Fruit fly (Drosophila melanogaster) whole organism, embryonic: ENCODE data around the gene Osi20.

Experiments used
- Blimp-1 ChIP-seq: fragments of 200-800 bp; sonication (Bioruptor generic); optimal IDR thresholded peaks from 3 replicates; lab custom pipeline; 2018; ENCODE audit warnings: missing biosample characterization, missing genetic modification characterization, mild to moderate bottlenecking, moderate library complexity, missing genetic modification reagents
- CG11085 ChIP-seq: fragments of 200-800 bp; sonication (Bioruptor generic); IDR thresholded peaks from 2 replicates; pipeline ENCODE4 v1.3.6; 2022; ENCODE audit warnings: missing biosample characterization, missing genetic modification characterization
- CG1602 ChIP-seq: fragments of 200-800 bp; sonication (Bioruptor generic); optimal IDR thresholded peaks from 3 replicates; lab custom pipeline; 2016; ENCODE audit warnings: missing biosample characterization, missing genetic modification characterization
- CG16815 ChIP-seq: fragments of 200-800 bp; sonication (Bioruptor generic); optimal IDR thresholded peaks from 3 replicates; lab custom pipeline; 2017; ENCODE audit warnings: missing biosample characterization, mild to moderate bottlenecking, missing genetic modification characterization
- CG17568 ChIP-seq: fragments of 200-800 bp; sonication (Bioruptor generic); optimal IDR thresholded peaks from 2 replicates; lab custom pipeline; 2018; ENCODE audit warnings: missing biosample characterization, mild to moderate bottlenecking, missing genetic modification characterization, moderate library complexity
- CG17612 ChIP-seq: fragments of 200-800 bp; sonication (Bioruptor generic); IDR thresholded peaks from 2 replicates; pipeline ENCODE4 v1.3.6; 2022; ENCODE audit warnings: missing biosample characterization, missing genetic modification characterization
- CG2129 ChIP-seq: fragments of 200-800 bp; sonication (Bioruptor generic); IDR thresholded peaks from 2 replicates; pipeline ENCODE4 v1.3.6; 2022; ENCODE audit warnings: missing biosample characterization, missing genetic modification characterization; ENCODE audit not compliant: partially characterized antibody
- CG2202 ChIP-seq: fragments of 200-800 bp; sonication (Bioruptor generic); optimal IDR thresholded peaks from 2 replicates; lab custom pipeline; 2018; ENCODE audit warnings: missing biosample characterization, mild to moderate bottlenecking, missing genetic modification characterization
- CG30431 ChIP-seq: fragments of 200-800 bp; sonication (Bioruptor generic); optimal IDR thresholded peaks from 2 replicates; lab custom pipeline; 2017; ENCODE audit warnings: missing biosample characterization, missing genetic modification characterization
- CG34224 ChIP-seq: fragments of 200-800 bp; sonication (Bioruptor generic); IDR thresholded peaks from 3 replicates; pipeline ENCODE4 v1.3.6; 2022; ENCODE audit warnings: missing biosample characterization, missing genetic modification characterization; ENCODE audit not compliant: partially characterized antibody
- CG3726 ChIP-seq: fragments of 200-800 bp; sonication (Bioruptor generic); IDR thresholded peaks from 3 replicates; pipeline ENCODE4, ENCODE4 v1.3.6; 2022; ENCODE audit warnings: missing biosample characterization, missing genetic modification characterization
- CG3838 ChIP-seq: fragments of 200-800 bp; sonication (Bioruptor generic); optimal IDR thresholded peaks from 3 replicates; lab custom pipeline; 2016; ENCODE audit warnings: missing biosample characterization, missing genetic modification characterization
- CG4360 ChIP-seq: fragments of 200-800 bp; sonication (Bioruptor generic); IDR thresholded peaks from 2 replicates; pipeline ENCODE4 v1.3.6; 2022; ENCODE audit warnings: missing biosample characterization, missing genetic modification characterization
- CG43689 ChIP-seq: fragments of 200-800 bp; sonication (Bioruptor generic); IDR thresholded peaks from 2 replicates; pipeline ENCODE4 v1.3.6; 2022; ENCODE audit warnings: missing biosample characterization, missing genetic modification characterization
- CG7928 ChIP-seq: fragments of 200-800 bp; sonication (Bioruptor generic); optimal IDR thresholded peaks from 2 replicates; lab custom pipeline; 2017; ENCODE audit warnings: missing biosample characterization, mild to moderate bottlenecking, missing genetic modification characterization
- Camta ChIP-seq: fragments of 200-800 bp; sonication (Bioruptor generic); optimal IDR thresholded peaks from 2 replicates; lab custom pipeline; 2016; ENCODE audit warnings: missing biosample characterization, missing genetic modification characterization
- CoRest ChIP-seq: fragments of 200-800 bp; sonication (Bioruptor generic); optimal IDR thresholded peaks from 3 replicates; lab custom pipeline; 2018; ENCODE audit warnings: missing biosample characterization, mild to moderate bottlenecking, missing genetic modification characterization, moderate library complexity
- ERR ChIP-seq: fragments of 200-800 bp; sonication (Bioruptor generic); optimal IDR thresholded peaks from 2 replicates; lab custom pipeline; 2016; ENCODE audit warnings: missing biosample characterization, missing genetic modification characterization
- MESR4 ChIP-seq: fragments of 200-800 bp; sonication (Bioruptor generic); optimal IDR thresholded peaks from 2 replicates; lab custom pipeline; 2018; ENCODE audit warnings: missing biosample characterization, mild to moderate bottlenecking, missing genetic modification characterization, moderate library complexity
- Meics ChIP-seq: fragments of 200-800 bp; sonication (Bioruptor generic); optimal IDR thresholded peaks from 2 replicates; lab custom pipeline; 2017; ENCODE audit warnings: missing biosample characterization, mild to moderate bottlenecking, missing genetic modification characterization
- Mes4 ChIP-seq: fragments of 200-800 bp; sonication (Bioruptor generic); optimal IDR thresholded peaks from 2 replicates; lab custom pipeline; 2016; ENCODE audit warnings: missing biosample characterization, missing genetic modification characterization
- NC2α ChIP-seq: fragments of 200-800 bp; sonication (Bioruptor generic); optimal IDR thresholded peaks from 2 replicates; lab custom pipeline; 2016; ENCODE audit warnings: missing biosample characterization, missing genetic modification characterization
- Nf-YA ChIP-seq: fragments of 200-800 bp; sonication (Bioruptor generic); IDR thresholded peaks from 2 replicates; pipeline ENCODE4 v1.3.6; 2022; ENCODE audit warnings: missing biosample characterization, missing genetic modification characterization
- Opbp ChIP-seq: fragments of 200-800 bp; sonication (Bioruptor generic); IDR thresholded peaks from 3 replicates; pipeline ENCODE4 v1.3.6; 2022; ENCODE audit warnings: missing biosample characterization, missing genetic modification characterization; ENCODE audit not compliant: partially characterized antibody
- Optix ChIP-seq: fragments of 200-800 bp; sonication (Bioruptor generic); IDR thresholded peaks from 3 replicates; pipeline ENCODE4 v1.3.6; 2022; ENCODE audit warnings: missing biosample characterization, missing genetic modification characterization
- Poxn ChIP-seq: fragments of 200-800 bp; sonication (Bioruptor generic); IDR thresholded peaks from 2 replicates; pipeline ENCODE4 v1.3.6; 2022; ENCODE audit warnings: missing biosample characterization, missing genetic modification characterization
- Taf1 ChIP-seq: fragments of 200-800 bp; sonication (Bioruptor generic); IDR thresholded peaks from 2 replicates; pipeline ENCODE4 v1.3.6; 2022; ENCODE audit warnings: missing biosample characterization, missing genetic modification characterization
- Usf ChIP-seq: fragments of 200-800 bp; sonication (Bioruptor generic); optimal IDR thresholded peaks from 2 replicates; lab custom pipeline; 2017; ENCODE audit warnings: missing genotype, missing biosample characterization, missing genetic modification characterization
- Xbp1 ChIP-seq: fragments of 200-800 bp; sonication (Bioruptor generic); optimal IDR thresholded peaks from 3 replicates; lab custom pipeline; 2016; ENCODE audit warnings: missing biosample characterization, mild to moderate bottlenecking, missing genetic modification characterization
- bcd ChIP-seq: fragments of 200-800 bp; sonication (Bioruptor generic); optimal IDR thresholded peaks from 2 replicates; lab custom pipeline; 2017; ENCODE audit warnings: missing biosample characterization, mild to moderate bottlenecking, missing genetic modification characterization
- chn ChIP-seq: fragments of 200-800 bp; sonication (Bioruptor generic); optimal IDR thresholded peaks from 2 replicates; lab custom pipeline; 2016; ENCODE audit warnings: missing biosample characterization, missing genetic modification characterization
- esg ChIP-seq: fragments of 200-800 bp; sonication (Bioruptor generic); conservative IDR thresholded peaks from 2 replicates; pipeline ENCODE4 v1.3.6; 2022; ENCODE audit warnings: missing biosample characterization, missing genetic modification characterization
- exex ChIP-seq: fragments of 200-800 bp; sonication (Bioruptor generic); optimal IDR thresholded peaks from 4 replicates; lab custom pipeline; 2018; ENCODE audit warnings: missing biosample characterization, mild to moderate bottlenecking, missing genetic modification characterization, moderate library complexity
- fd64A ChIP-seq: fragments of 200-800 bp; sonication (Bioruptor generic); optimal IDR thresholded peaks from 3 replicates; lab custom pipeline; 2018; ENCODE audit warnings: missing biosample characterization, mild to moderate bottlenecking, missing genetic modification characterization
- fu2 ChIP-seq: fragments of 200-800 bp; sonication (Bioruptor generic); optimal IDR thresholded peaks from 2 replicates; lab custom pipeline; 2016; ENCODE audit warnings: missing biosample characterization, missing genetic modification characterization
- grn ChIP-seq: fragments of 200-800 bp; sonication (Bioruptor generic); optimal IDR thresholded peaks from 3 replicates; lab custom pipeline; 2017; ENCODE audit warnings: missing biosample characterization, missing genetic modification characterization
- gsb-n ChIP-seq: fragments of 200-800 bp; sonication (Bioruptor generic); optimal IDR thresholded peaks from 3 replicates; lab custom pipeline; 2018; ENCODE audit warnings: missing biosample characterization, mild to moderate bottlenecking, missing genetic modification characterization
- lbe ChIP-seq: fragments of 200-800 bp; sonication (Bioruptor generic); optimal IDR thresholded peaks from 2 replicates; lab custom pipeline; 2016; ENCODE audit warnings: missing biosample characterization, mild to moderate bottlenecking, missing genetic modification characterization
- lmd ChIP-seq: fragments of 200-800 bp; sonication (Bioruptor generic); IDR thresholded peaks from 2 replicates; pipeline ENCODE4 v1.3.6; 2022; ENCODE audit warnings: missing biosample characterization, missing genetic modification characterization
- nerfin-1 ChIP-seq: fragments of 200-800 bp; sonication (Bioruptor generic); optimal IDR thresholded peaks from 3 replicates; lab custom pipeline; 2019; ENCODE audit warnings: missing biosample characterization, mild to moderate bottlenecking, missing genetic modification characterization, moderate library complexity
- nerfin-2 ChIP-seq: fragments of 200-800 bp; sonication (Bioruptor generic); IDR thresholded peaks from 2 replicates; pipeline ENCODE4 v1.3.6; 2022; ENCODE audit warnings: missing biosample characterization, missing genetic modification characterization; ENCODE audit not compliant: partially characterized antibody
- odd ChIP-seq: fragments of 200-800 bp; sonication (Bioruptor generic); optimal IDR thresholded peaks from 2 replicates; lab custom pipeline; 2017; ENCODE audit warnings: missing biosample characterization, mild to moderate bottlenecking, missing genetic modification characterization
- onecut ChIP-seq: fragments of 200-800 bp; sonication (Bioruptor generic); IDR thresholded peaks from 2 replicates; pipeline ENCODE4 v1.3.6; 2022; ENCODE audit warnings: missing biosample characterization, missing genetic modification characterization
- pros ChIP-seq: fragments of 200-800 bp; sonication (Bioruptor generic); optimal IDR thresholded peaks from 3 replicates; lab custom pipeline; 2019; ENCODE audit warnings: missing biosample characterization, mild to moderate bottlenecking, missing genetic modification characterization, moderate library complexity
- salm ChIP-seq: fragments of 200-800 bp; sonication (Bioruptor generic); optimal IDR thresholded peaks from 2 replicates; lab custom pipeline; 2018; ENCODE audit warnings: missing biosample characterization, mild to moderate bottlenecking, missing genetic modification characterization
- schlank ChIP-seq: fragments of 200-800 bp; sonication (Bioruptor generic); optimal IDR thresholded peaks from 2 replicates; lab custom pipeline; 2018; ENCODE audit warnings: missing biosample characterization, mild to moderate bottlenecking, missing genetic modification characterization
- so ChIP-seq: fragments of 200-800 bp; sonication (Bioruptor generic); IDR thresholded peaks from 3 replicates; pipeline ENCODE4 v1.3.6; 2022; ENCODE audit warnings: missing biosample characterization, missing genetic modification characterization
- sob ChIP-seq: fragments of 200-800 bp; sonication (Bioruptor generic); IDR thresholded peaks from 2 replicates; pipeline ENCODE4 v1.3.6; 2022; ENCODE audit warnings: missing biosample characterization, missing genetic modification characterization
- stc ChIP-seq: fragments of 200-800 bp; sonication (Bioruptor generic); IDR thresholded peaks from 2 replicates; pipeline ENCODE4 v1.3.6; 2022; ENCODE audit warnings: missing biosample characterization, missing genetic modification characterization
- twi ChIP-seq: fragments of 200-800 bp; optimal IDR thresholded peaks from 2 replicates; lab custom pipeline; 2019; ENCODE audit warnings: missing biosample characterization, mild to moderate bottlenecking, missing genetic modification characterization, moderate library complexity

Gene Osi20

DNA sequence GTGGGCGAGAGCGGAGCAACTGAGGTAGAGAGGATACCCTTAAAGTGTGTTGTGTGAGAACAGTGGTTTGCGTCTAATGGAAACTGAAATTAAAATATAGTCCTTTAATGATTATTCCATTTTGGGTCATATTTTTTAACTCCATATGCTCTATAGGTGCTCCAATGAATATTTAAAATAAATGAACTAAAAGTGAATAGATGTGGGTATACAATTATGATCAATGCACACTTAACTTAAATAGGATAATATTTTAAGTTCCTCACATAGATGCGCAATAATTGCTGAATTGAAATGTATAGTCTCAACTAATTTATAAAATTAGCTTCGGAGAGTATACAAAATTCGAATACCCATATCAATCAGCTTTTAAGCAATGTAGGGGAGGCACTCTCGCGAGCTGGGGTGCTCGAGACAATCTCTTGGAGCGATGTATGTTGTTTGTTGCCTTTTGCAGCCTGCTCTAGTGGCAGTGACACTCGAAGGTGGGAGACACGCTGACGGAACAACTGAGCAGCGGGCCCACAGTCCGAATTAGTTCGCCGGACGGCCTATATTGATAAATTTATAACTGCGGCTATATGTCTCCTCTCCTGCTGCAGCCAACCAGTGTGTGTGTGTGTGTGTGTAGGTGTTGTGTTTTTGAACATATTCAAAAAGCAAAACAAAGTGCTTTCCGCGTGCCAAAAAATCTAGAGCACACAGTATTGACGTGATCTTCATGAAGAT, 13.9 kb downstream of the Osi20 start (continued):
- TF ChIP-seq nerfin-2 (0 out of 2 replicates have a peak, but pooled peaks have one; percentile 34), Usf (GFP tag; lab: Kevin White, UChicago) (peak; percentile 16), Mes4 (GFP tag; lab: Kevin White, UChicago) (peak; percentile 62), chn (GFP tag; lab: Kevin White, UChicago) (peak; percentile 76), CG11085 (GFP tag; lab: Robert Waterston, UW) (no peak), nerfin-1 (tag; lab: Kevin White, UChicago) (no peak), ERR (GFP tag; lab: Kevin White, UChicago) (no peak), CG7928 (GFP tag; lab: Kevin White, UChicago) (peak; percentile 2), bcd (peak; percentile 84), exex (tag; lab: Kevin White, UChicago) (no peak), CG2202 (no peak), twi (no peak), Opbp (GFP tag; lab: Robert Waterston, UW) (no peak), sob (GFP tag; lab: Robert Waterston, UW) (0 out of 2 replicates have a peak, but pooled peaks have one; percentile 34), schlank (tag; lab: Kevin White, UChicago) (peak; percentile 15), pros (GFP tag; lab: Kevin White, UChicago) (no peak), CG43689 (no peak), Nf-YA (GFP tag; lab: Robert Waterston, UW) (no peak), CG16815 (GFP tag; lab: Kevin White, UChicago) (peak; percentile 65), CG4360 (no peak), gsb-n (tag; lab: Kevin White, UChicago) (no peak), esg (GFP tag; lab: Robert Waterston, UW) (peak; percentile 50), MESR4 (GFP tag; lab: Kevin White, UChicago) (no peak), grn (GFP tag; lab: Kevin White, UChicago) (no peak), CG30431 (peak; percentile 61), fu2 (GFP tag; lab: Kevin White, UChicago) (peak; percentile 67), CG2129 (GFP tag; lab: Robert Waterston, UW) (no peak), fd64A (no peak), Optix (GFP tag; lab: Robert Waterston, UW) (no peak), so (peak; percentile 62; the same call in 1 of the 3 replicates), CG1602 (GFP tag; lab: Kevin White, UChicago) (peak; percentile 72), Meics (peak; percentile 80), stc (peak; percentile 73), Xbp1 (GFP tag; lab: Kevin White, UChicago) (peak; percentile 83), lbe (peak; percentile 19), odd (GFP tag; lab: Kevin White, UChicago) (peak; percentile 80), NC2α (no peak), CG17612 (GFP tag; lab: Robert Waterston, UW) (no peak), CoRest (tag; lab: Kevin White, UChicago) (peak; percentile 90), onecut (GFP tag; lab: Robert Waterston, UW) (peak; percentile 23), Blimp-1 (GFP tag; lab: Kevin White, UChicago) (no peak), Taf1 (GFP tag; lab: Robert Waterston, UW) (0 out of 2 replicates have a peak, but pooled peaks have one; percentile 10), CG34224 (GFP tag; lab: Robert Waterston, UW) (no peak), salm (tag; lab: Kevin White, UChicago) (peak; percentile 55), CG17568 (GFP tag; lab: Kevin White, UChicago) (peak; percentile 47), Poxn (GFP tag; lab: Robert Waterston, UW) (no peak), CG3726 (GFP tag; lab: Robert Waterston, UW) (no peak), Camta (peak; percentile 49), CG3838 (GFP tag; lab: Kevin White, UChicago) (peak; percentile 79), lmd (peak; percentile 76)
